Worm (Caenorhabditis elegans): ENCODE results near the gene snr-3.

- TF ChIP-seq ztf-26 (tag; optimal IDR thresholded peaks at IDR 0.05) (no peak), nfya-2 (GFP tag; IDR thresholded peaks at IDR 0.05) (no peak), repo-1 (tag; optimal IDR thresholded peaks at IDR 0.05) (no peak), ceh-27 (GFP tag; optimal IDR thresholded peaks at IDR 0.05) (no peak), somi-1 (GFP tag; optimal IDR thresholded peaks at IDR 0.05) (no peak), ztf-22 (GFP tag; optimal IDR thresholded peaks at IDR 0.05) (no peak), lin-26 (GFP tag; IDR thresholded peaks at IDR 0.05) (no peak), nfyb-1 (GFP tag; IDR thresholded peaks at IDR 0.05) (no peak)
These were observed 30.5 kb upstream of the snr-3 start for ce11 chrII:6520103-6520502.
